Fruit fly (Drosophila melanogaster) whole organism, adult: ENCODE results near the gene Cyp313b1.

Experiments
- CG11617 ChIP-seq: fragments of 200-800 bp; sonication (Bioruptor generic); optimal IDR thresholded peaks from 2 replicates; lab custom pipeline; 2017; ENCODE audit warnings: mild to moderate bottlenecking, missing biosample characterization, missing genetic modification reagents, missing genetic modification characterization
- CG12768 ChIP-seq: fragments of 200-800 bp; sonication (Bioruptor generic); optimal IDR thresholded peaks from 2 replicates; lab custom pipeline; 2017; ENCODE audit warnings: missing biosample characterization, missing genetic modification characterization, mild to moderate bottlenecking, moderate library complexity, missing genetic modification reagents
- CG14711 ChIP-seq: fragments of 200-800 bp; sonication (Bioruptor generic); optimal IDR thresholded peaks from 2 replicates; lab custom pipeline; 2018; ENCODE audit warnings: missing biosample characterization, mild to moderate bottlenecking, missing genetic modification characterization, moderate library complexity
- CG1620 ChIP-seq: fragments of 200-800 bp; sonication (Bioruptor generic); optimal IDR thresholded peaks from 2 replicates; lab custom pipeline; 2016; ENCODE audit warnings: missing biosample characterization, missing genetic modification characterization
- CG33017 ChIP-seq: fragments of 200-800 bp; sonication (Bioruptor generic); optimal IDR thresholded peaks from 2 replicates; lab custom pipeline; 2018; ENCODE audit warnings: missing biosample characterization, mild to moderate bottlenecking, missing genetic modification characterization, moderate library complexity
- CG5204 ChIP-seq: fragments of 200-800 bp; sonication (Bioruptor generic); optimal IDR thresholded peaks from 2 replicates; lab custom pipeline; 2016; ENCODE audit warnings: missing biosample characterization, missing genetic modification characterization
- CG7045 ChIP-seq: fragments of 200-800 bp; sonication (Bioruptor generic); optimal IDR thresholded peaks from 2 replicates; lab custom pipeline; 2017; ENCODE audit warnings: missing biosample characterization, mild to moderate bottlenecking, missing genetic modification characterization
- CG7101 ChIP-seq: fragments of 200-800 bp; sonication (Bioruptor generic); optimal IDR thresholded peaks from 2 replicates; lab custom pipeline; 2018; ENCODE audit warnings: missing biosample characterization, mild to moderate bottlenecking, missing genetic modification characterization, moderate library complexity
- Clk ChIP-seq: fragments of 200-800 bp; sonication (Bioruptor generic); optimal IDR thresholded peaks from 2 replicates; lab custom pipeline; 2017; ENCODE audit warnings: missing biosample characterization, missing genetic modification characterization
- Crg-1 ChIP-seq: fragments of 200-800 bp; sonication (Bioruptor generic); optimal IDR thresholded peaks from 2 replicates; lab custom pipeline; 2016; ENCODE audit warnings: missing biosample characterization, missing genetic modification characterization
- Hr96 ChIP-seq: fragments of 200-800 bp; sonication (Bioruptor generic); optimal IDR thresholded peaks from 2 replicates; lab custom pipeline; 2016; ENCODE audit warnings: missing biosample characterization, missing genetic modification characterization
- Mnt ChIP-seq: fragments of 200-800 bp; sonication (Bioruptor generic); optimal IDR thresholded peaks from 2 replicates; lab custom pipeline; 2016; ENCODE audit warnings: missing biosample characterization, mild to moderate bottlenecking, missing genetic modification characterization
- bab1 ChIP-seq: fragments of 200-800 bp; sonication (Bioruptor generic); optimal IDR thresholded peaks from 3 replicates; lab custom pipeline; 2019; ENCODE audit warnings: missing biosample characterization, mild to moderate bottlenecking, missing genetic modification characterization, moderate library complexity
- cic ChIP-seq: fragments of 200-800 bp; sonication (Bioruptor generic); optimal IDR thresholded peaks from 2 replicates; lab custom pipeline; 2017; ENCODE audit warnings: missing biosample characterization, mild to moderate bottlenecking, missing genetic modification characterization, moderate library complexity
- cnc ChIP-seq, 2 experiments: fragments of >200 bp; optimal IDR thresholded peaks; 2 replicates each; lab custom pipeline; 2017
- kay ChIP-seq: fragments of 200-800 bp; sonication (Bioruptor generic); peaks from one replicate; lab custom pipeline; 2016; ENCODE audit warnings: missing biosample characterization, missing genetic modification characterization, borderline replicate concordance
- ovo ChIP-seq: fragments of 200-800 bp; sonication (Bioruptor generic); optimal IDR thresholded peaks from 2 replicates; lab custom pipeline; 2016; ENCODE audit warnings: missing biosample characterization, missing genetic modification characterization
- pad ChIP-seq: fragments of 200-800 bp; sonication (Bioruptor generic); optimal IDR thresholded peaks from 3 replicates; lab custom pipeline; 2017; ENCODE audit warnings: missing biosample characterization, missing genetic modification characterization, mild to moderate bottlenecking, moderate library complexity, missing genetic modification reagents
- tj ChIP-seq: fragments of 200-800 bp; sonication (Bioruptor generic); optimal IDR thresholded peaks from 3 replicates; lab custom pipeline; 2017; ENCODE audit warnings: missing biosample characterization, mild to moderate bottlenecking, missing genetic modification characterization, moderate library complexity
- toe ChIP-seq: fragments of 200-800 bp; sonication (Bioruptor generic); optimal IDR thresholded peaks from 2 replicates; lab custom pipeline; 2016; ENCODE audit warnings: missing biosample characterization, missing genetic modification characterization

The Cyp313b1 gene

DNA sequence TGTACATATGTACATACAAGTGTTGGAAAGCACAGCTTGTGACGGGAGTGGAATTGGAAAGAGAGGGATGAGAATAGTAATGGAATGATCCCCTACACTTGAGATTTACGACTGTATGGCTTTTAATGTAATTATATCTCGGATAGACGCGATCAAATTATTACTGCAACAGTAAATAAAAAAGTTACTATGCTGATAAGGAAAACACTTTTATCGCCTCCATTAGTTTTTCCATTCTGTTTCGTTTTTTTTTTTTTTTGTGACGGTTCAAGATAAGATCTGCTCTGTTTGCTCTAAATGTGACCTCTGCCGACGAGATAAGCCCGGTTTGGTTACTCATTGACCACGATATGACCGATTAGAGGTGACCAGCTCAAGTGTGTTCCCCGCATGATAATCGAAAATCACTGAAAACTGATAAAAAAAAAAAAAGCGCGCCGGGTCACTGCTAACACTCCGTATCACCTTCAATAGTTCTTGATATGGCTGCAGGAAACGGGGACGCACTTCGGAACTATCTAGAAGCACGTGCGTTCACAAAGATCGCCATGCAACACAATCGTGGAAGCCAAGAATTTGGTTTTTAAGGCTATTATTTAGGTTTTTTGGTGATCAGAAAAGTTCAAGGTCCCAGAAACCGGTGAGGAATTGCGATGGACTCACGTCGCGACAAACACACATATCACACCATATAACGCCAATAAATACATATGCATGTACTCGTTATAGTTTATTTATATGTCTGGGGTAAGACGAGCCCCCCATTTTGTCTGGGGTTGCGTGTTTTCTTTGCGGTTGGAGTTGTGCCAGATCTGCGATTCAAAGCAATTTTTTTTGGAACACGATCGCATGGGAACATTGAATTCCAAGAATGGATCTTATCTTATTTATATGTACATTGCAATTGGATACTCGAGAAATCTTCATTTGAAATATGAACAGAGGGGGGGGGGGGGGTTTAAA is 25.4 kb upstream of the Cyp313b1 start, which contains the start of gene p:
TSS of gene p (minus strand) at position 156 of the 963 bp plus-strand sequence.
- TF ChIP-seq Mnt (GFP tag; lab: Kevin White, UChicago) (peak; percentile 9), toe (GFP tag; lab: Kevin White, UChicago) (peak; percentile 45), CG14711 (tag; lab: Kevin White, UChicago) (peak; percentile 35), CG1620 (peak; percentile 21), CG33017 (tag; lab: Kevin White, UChicago) (peak; percentile 64), cnc (optimal IDR thresholded peaks at IDR 0.05; lab: Kevin White, UChicago) (no peak), CG7101 (peak; percentile 41), bab1 (GFP tag; lab: Kevin White, UChicago) (peak; percentile 64), CG11617 (GFP tag; lab: Kevin White, UChicago) (no peak), CG7045 (GFP tag; lab: Kevin White, UChicago) (peak; percentile 69), Crg-1 (GFP tag; lab: Kevin White, UChicago) (peak; percentile 21), CG5204 (peak; percentile 54), Hr96 (GFP tag; lab: Kevin White, UChicago) (peak; percentile 24), Clk (GFP tag; lab: Kevin White, UChicago) (no peak), cic (peak; percentile 78), ovo (GFP tag; lab: Kevin White, UChicago) (peak; percentile 36), kay (GFP tag; lab: Kevin White, UChicago) (peak; percentile 71), tj (GFP tag; lab: Kevin White, UChicago) (peak; percentile 89), CG12768 (GFP tag; lab: Kevin White, UChicago) (peak; percentile 34), pad (GFP tag; lab: Kevin White, UChicago) (peak; percentile 35)

dm6 chr3R:8669900-8670528 is 24.6 kb upstream of the Cyp313b1 start:
- TF ChIP-seq CG7045 (GFP tag; lab: Kevin White, UChicago) (no peak), CG33017 (tag; lab: Kevin White, UChicago) (peak; percentile 8), kay (GFP tag; lab: Kevin White, UChicago) (no peak), Mnt (GFP tag; lab: Kevin White, UChicago) (peak; percentile 77), Crg-1 (GFP tag; lab: Kevin White, UChicago) (no peak)

dm6 chr3R:8669029-8669707 is 23.7 kb upstream of the Cyp313b1 start:
- TF ChIP-seq Mnt (GFP tag; lab: Kevin White, UChicago), result peak; percentile 95
- peak; percentile 98 for TF ChIP-seq toe (GFP tag; lab: Kevin White, UChicago)
- TF ChIP-seq CG33017 (tag; lab: Kevin White, UChicago), result peak; percentile 98
- peak; percentile 91 for TF ChIP-seq ovo (GFP tag; lab: Kevin White, UChicago)
- peak; percentile 90 for TF ChIP-seq tj (GFP tag; lab: Kevin White, UChicago)
- peak; percentile 97 for TF ChIP-seq Hr96 (GFP tag; lab: Kevin White, UChicago)
- TF ChIP-seq CG1620, result peak; percentile 95
- TF ChIP-seq pad (GFP tag; lab: Kevin White, UChicago), result peak; percentile 99
- peak; percentile 98 for TF ChIP-seq kay (GFP tag; lab: Kevin White, UChicago)
- TF ChIP-seq CG5204, result no peak
- peak; percentile 93 for TF ChIP-seq cic
- peak; percentile 97 for TF ChIP-seq CG7045 (GFP tag; lab: Kevin White, UChicago)
- TF ChIP-seq CG7101, result peak; percentile 97
- TF ChIP-seq Clk (GFP tag; lab: Kevin White, UChicago), result peak; percentile 97
- TF ChIP-seq CG11617 (GFP tag; lab: Kevin White, UChicago), result peak; percentile 98
- peak; percentile 95 for TF ChIP-seq Crg-1 (GFP tag; lab: Kevin White, UChicago)
- no peak for TF ChIP-seq cnc (optimal IDR thresholded peaks at IDR 0.05; lab: Kevin White, UChicago)
- peak; percentile 98 for TF ChIP-seq CG12768 (GFP tag; lab: Kevin White, UChicago)
- peak; percentile 93 for TF ChIP-seq CG14711 (tag; lab: Kevin White, UChicago)
- peak; percentile 97 for TF ChIP-seq bab1 (GFP tag; lab: Kevin White, UChicago)

DNA sequence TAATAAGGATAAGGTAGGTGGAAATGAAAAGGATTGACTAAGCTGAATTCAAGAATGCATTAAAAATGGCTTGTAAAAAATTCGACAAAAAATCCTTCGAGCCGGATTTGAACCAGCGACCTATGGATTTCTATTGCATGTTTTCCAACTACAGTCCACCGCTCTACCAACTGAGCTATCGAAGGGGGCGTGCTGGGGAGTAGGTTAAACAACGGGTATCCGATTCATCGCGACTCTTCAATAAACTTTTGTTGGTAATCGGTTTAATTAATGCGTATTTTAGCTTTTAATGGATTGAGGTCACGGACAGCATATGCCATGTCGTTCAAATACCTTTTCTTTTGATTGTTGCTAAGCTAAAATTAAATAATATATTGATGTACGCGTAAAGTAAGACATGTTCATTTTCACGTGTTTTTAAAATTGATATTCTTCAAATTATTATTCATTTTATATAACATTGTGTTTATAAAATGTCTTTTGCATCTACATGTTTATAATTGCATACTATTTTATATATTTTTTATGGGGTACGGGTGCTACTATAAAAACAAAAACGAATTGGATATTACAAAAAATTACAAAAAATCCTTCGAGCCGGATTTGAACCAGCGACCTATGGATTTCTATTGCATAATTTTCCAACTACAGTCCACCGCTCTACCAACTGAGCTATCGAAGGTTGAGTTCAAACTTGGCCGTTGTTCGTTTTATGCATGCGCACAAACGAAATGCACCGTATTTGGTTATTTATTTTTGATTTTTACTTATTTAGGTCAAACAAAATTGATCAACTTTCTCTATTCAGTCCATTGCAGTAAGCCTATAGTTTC is 22.8 kb upstream of the Cyp313b1 start:
- TF ChIP-seq CG12768 (GFP tag; lab: Kevin White, UChicago) (peak; percentile 5), kay (GFP tag; lab: Kevin White, UChicago) (peak; percentile 76), Crg-1 (GFP tag; lab: Kevin White, UChicago) (no peak), ovo (GFP tag; lab: Kevin White, UChicago) (no peak), Clk (GFP tag; lab: Kevin White, UChicago) (no peak)
